Worm (Caenorhabditis elegans): ENCODE data around the gene ugt-48.

ugt-48 gene

ce11 chrV:5582308-5582707 is 34.4 kb upstream of the ugt-48 start:
- TF ChIP-seq tbx-8 (GFP tag; optimal IDR thresholded peaks at IDR 0.05) (no peak), ces-1 (GFP tag; optimal IDR thresholded peaks at IDR 0.05) (peak; percentile 93)

DNA sequence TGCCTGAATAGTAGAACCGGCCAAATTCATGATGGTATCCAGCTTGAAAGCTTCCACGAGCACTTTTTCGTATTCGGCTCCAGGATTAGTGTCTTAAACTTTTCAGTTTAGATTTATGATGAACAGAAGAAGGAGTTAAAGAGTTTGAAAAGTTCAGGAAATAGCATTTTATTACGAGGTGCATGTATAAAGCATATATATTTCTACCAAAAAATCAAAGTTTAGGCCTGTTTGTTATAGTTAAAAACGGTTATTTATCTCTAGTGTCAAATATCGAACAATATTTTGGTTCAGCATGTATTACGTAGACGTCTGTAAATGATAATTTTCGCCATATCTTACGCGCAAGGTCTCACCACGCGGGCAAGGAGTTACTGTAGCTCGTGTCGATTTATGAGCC is 33.5 kb upstream of the ugt-48 start, which contains the start of gene klc-2:
Gene klc-2, minus strand, starts transcription at position 101 of the 400 bp plus-strand sequence.
- TF ChIP-seq nhr-76 (tag; optimal IDR thresholded peaks at IDR 0.05) (no peak), ceh-39 (tag; optimal IDR thresholded peaks at IDR 0.05) (no peak), unc-39 (tag; optimal IDR thresholded peaks at IDR 0.05) (no peak), elt-3 (tag; optimal IDR thresholded peaks at IDR 0.05) (no peak)

DNA sequence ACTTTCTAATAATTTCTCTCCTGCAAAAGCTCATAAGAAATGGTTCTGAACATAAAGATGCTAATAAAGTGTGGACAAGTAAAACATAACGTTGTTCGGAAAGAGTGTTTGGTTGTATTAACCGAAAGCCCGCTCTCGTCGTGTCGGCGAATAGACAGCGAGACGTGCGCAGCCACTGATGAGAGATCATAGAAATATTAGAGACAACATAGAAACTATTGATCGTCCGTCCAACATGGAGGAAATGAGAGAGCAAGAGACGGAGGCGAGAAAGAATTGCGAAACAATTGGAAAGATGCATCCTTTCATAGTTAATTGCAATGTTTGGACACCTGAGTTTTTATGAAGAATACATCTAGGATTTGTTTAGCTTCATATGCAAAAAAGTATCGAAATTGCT is 32.7 kb upstream of the ugt-48 start:
- TF ChIP-seq mls-2 (tag; optimal IDR thresholded peaks at IDR 0.05) (peak; percentile 69), ceh-39 (tag; optimal IDR thresholded peaks at IDR 0.05) (no peak), pha-4 (tag; optimal IDR thresholded peaks at IDR 0.05) (peak; percentile 70), unc-62 (GFP tag; optimal IDR thresholded peaks at IDR 0.05) (peak; percentile 32), bed-3 (GFP tag; optimal IDR thresholded peaks at IDR 0.05) (no peak), mab-5 (tag; optimal IDR thresholded peaks at IDR 0.05) (no peak), elt-3 (tag; optimal IDR thresholded peaks at IDR 0.05) (peak; percentile 54), lsy-2 (tag; optimal IDR thresholded peaks at IDR 0.05) (peak; percentile 55), ham-2 (GFP tag; optimal IDR thresholded peaks at IDR 0.05) (peak; percentile 81), unc-120 (tag; optimal IDR thresholded peaks at IDR 0.05; ENCODE audit: poor library complexity, severe bottlenecking) (peak; percentile 56), blmp-1 (tag; optimal IDR thresholded peaks at IDR 0.05) (no peak), nhr-237 (tag; optimal IDR thresholded peaks at IDR 0.05) (peak; percentile 2), sptf-1 (tag; optimal IDR thresholded peaks at IDR 0.05) (no peak), lin-32 (GFP tag; optimal IDR thresholded peaks at IDR 0.05) (no peak), lin-13 (tag; optimal IDR thresholded peaks at IDR 0.05) (no peak), sem-2 (GFP tag; optimal IDR thresholded peaks at IDR 0.05) (no peak), drap-1 (GFP tag; optimal IDR thresholded peaks at IDR 0.05) (no peak), nhr-2 (tag; optimal IDR thresholded peaks at IDR 0.05) (no peak), M03D4.4 (tag; optimal IDR thresholded peaks at IDR 0.05) (no peak), mep-1 (tag; optimal IDR thresholded peaks at IDR 0.05) (peak; percentile 48), nhr-76 (tag; optimal IDR thresholded peaks at IDR 0.05) (no peak), ztf-11 (tag; optimal IDR thresholded peaks at IDR 0.05) (no peak), tbx-8 (GFP tag; optimal IDR thresholded peaks at IDR 0.05) (no peak), nhr-12 (tag; optimal IDR thresholded peaks at IDR 0.05) (no peak), nhr-28 (tag; optimal IDR thresholded peaks at IDR 0.05) (no peak), ces-1 (GFP tag; optimal IDR thresholded peaks at IDR 0.05) (peak; percentile 63)

ce11 chrV:5579666-5580065 is 31.8 kb upstream of the ugt-48 start:
- TF ChIP-seq unc-120 (tag; optimal IDR thresholded peaks at IDR 0.05; ENCODE audit: poor library complexity, severe bottlenecking) (no peak), ham-2 (GFP tag; optimal IDR thresholded peaks at IDR 0.05) (no peak), ces-1 (GFP tag; optimal IDR thresholded peaks at IDR 0.05) (no peak), bed-3 (GFP tag; optimal IDR thresholded peaks at IDR 0.05) (no peak), sem-2 (GFP tag; optimal IDR thresholded peaks at IDR 0.05) (no peak), M03D4.4 (tag; optimal IDR thresholded peaks at IDR 0.05) (no peak), mls-2 (tag; optimal IDR thresholded peaks at IDR 0.05) (no peak), flh-1 (GFP tag; optimal IDR thresholded peaks at IDR 0.05) (no peak), ceh-43 (GFP tag; optimal IDR thresholded peaks at IDR 0.05) (no peak), lsy-2 (tag; optimal IDR thresholded peaks at IDR 0.05) (no peak), lin-32 (GFP tag; optimal IDR thresholded peaks at IDR 0.05) (no peak), unc-62 (GFP tag; optimal IDR thresholded peaks at IDR 0.05) (no peak), nhr-2 (tag; optimal IDR thresholded peaks at IDR 0.05) (no peak), blmp-1 (tag; optimal IDR thresholded peaks at IDR 0.05) (no peak), unc-39 (tag; optimal IDR thresholded peaks at IDR 0.05) (no peak)

DNA sequence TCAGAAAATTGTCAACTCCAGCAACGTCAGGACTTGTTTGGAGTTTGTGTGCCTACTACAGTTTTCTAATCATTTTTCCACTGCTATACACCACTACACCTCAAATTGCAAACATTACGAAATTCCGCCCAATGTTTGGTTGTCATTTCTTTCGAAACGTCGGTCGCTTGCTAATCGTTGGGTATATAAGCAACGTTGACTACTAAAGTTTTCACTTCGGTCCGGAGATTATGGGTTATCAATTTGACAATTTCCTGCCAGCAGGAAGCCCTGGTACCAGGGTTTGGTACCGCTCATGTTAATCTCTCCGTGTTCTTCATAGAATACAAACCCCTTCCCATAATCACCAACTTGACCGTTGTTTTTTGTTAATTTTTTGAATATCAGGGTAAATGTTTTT is 28.1 kb upstream of the ugt-48 start:
- TF ChIP-seq nhr-2 (tag; optimal IDR thresholded peaks at IDR 0.05): no peak

DNA sequence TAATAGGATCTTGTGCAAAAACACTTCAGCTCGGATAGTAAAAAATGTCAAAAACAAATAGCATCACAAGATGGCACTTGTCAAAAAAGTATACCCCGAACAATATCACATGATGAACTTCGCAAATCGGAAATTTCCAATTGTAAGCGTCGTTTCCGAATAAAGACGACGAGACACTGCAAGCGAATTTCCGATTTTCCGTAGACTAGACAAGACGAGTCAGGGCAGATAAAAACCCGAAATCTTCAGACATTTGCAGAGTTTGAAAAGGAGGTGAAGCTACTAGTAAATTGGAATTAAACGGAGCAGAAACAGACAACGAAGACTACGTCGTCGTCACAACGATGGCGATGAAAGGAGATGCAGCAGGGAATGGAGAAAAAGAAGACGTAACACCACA is 23.8 kb upstream of the ugt-48 start:
- TF ChIP-seq flh-1 (GFP tag; optimal IDR thresholded peaks at IDR 0.05): no peak
- TF ChIP-seq blmp-1 (tag; optimal IDR thresholded peaks at IDR 0.05): no peak
- TF ChIP-seq ces-1 (GFP tag; optimal IDR thresholded peaks at IDR 0.05): peak; percentile 32
- no peak for TF ChIP-seq elt-1 (tag; optimal IDR thresholded peaks at IDR 0.05; ENCODE audit: borderline replicate concordance, insufficient read depth)

Measured in whole organism, mixed stage, embryonic.